Fruit fly (Drosophila melanogaster) whole organism: ENCODE measurements around the gene G6P.

ENCODE experiments used
- CG8478 ChIP-seq: fragments of >200 bp; optimal IDR thresholded peaks from 2 replicates; lab custom pipeline; 2018; ENCODE audit warnings: inconsistent platforms
- Dll ChIP-seq: fragments of >200 bp; optimal IDR thresholded peaks from 2 replicates; lab custom pipeline; 2017
- EcR ChIP-seq, 2 experiments: fragments of >200 bp; optimal IDR thresholded peaks; 2 replicates each; lab custom pipeline; 2017; ENCODE audit warnings: missing biosample characterization in 2 of 2, missing genetic modification characterization in 2 of 2, missing genetic modification reagents in 2 of 2
- pan ChIP-seq: fragments of >200 bp; optimal IDR thresholded peaks from 2 replicates; lab custom pipeline; 2017
- psq ChIP-seq: fragments of >200 bp; optimal IDR thresholded peaks from 2 replicates; lab custom pipeline; 2017
- usp ChIP-seq: fragments of >200 bp; optimal IDR thresholded peaks from 2 replicates; lab custom pipeline; 2017; ENCODE audit warnings: missing biosample characterization, missing genetic modification characterization, mixed read lengths

G6P gene

dm6 chr2L:2771676-2772075 is 43.9 kb downstream of the G6P start, which contains the start of gene CG15399:
CG15399 (minus strand) TSS chr2L:2771776.
- no peak for TF ChIP-seq CG8478 (lab: Kevin White, UChicago)
- TF ChIP-seq EcR (GFP tag; optimal IDR thresholded peaks at IDR 0.05; lab: Kevin White, UChicago), result no peak
- no peak for TF ChIP-seq psq (lab: Kevin White, UChicago)
- TF ChIP-seq Dll (lab: Kevin White, UChicago), result no peak
- no peak for TF ChIP-seq pan (lab: Kevin White, UChicago)
- TF ChIP-seq usp (GFP tag; lab: Kevin White, UChicago), result no peak

dm6 chr2L:2769476-2770185 is 45.9 kb downstream of the G6P start, which contains the start of the genes colt and HINT1:
colt (minus strand) TSS chr2L:2770069.
HINT1 (plus strand) TSS chr2L:2770135.
- TF ChIP-seq usp (GFP tag; lab: Kevin White, UChicago) (no peak), EcR (GFP tag; optimal IDR thresholded peaks at IDR 0.05; lab: Kevin White, UChicago) (no peak), pan (lab: Kevin White, UChicago) (no peak), CG8478 (lab: Kevin White, UChicago) (no peak), psq (lab: Kevin White, UChicago) (no peak), Dll (lab: Kevin White, UChicago) (no peak)

dm6 chr2L:2767627-2768026 is 47.9 kb downstream of the G6P start, which contains the start of the genes Taf10b and Taf10:
Taf10b (minus strand) TSS chr2L:2767845.
Taf10 (plus strand) TSS chr2L:2767890.
- TF ChIP-seq usp (GFP tag; lab: Kevin White, UChicago) (no peak), psq (lab: Kevin White, UChicago) (no peak), CG8478 (lab: Kevin White, UChicago) (no peak), EcR (GFP tag; optimal IDR thresholded peaks at IDR 0.05; lab: Kevin White, UChicago) (no peak), Dll (lab: Kevin White, UChicago) (no peak), pan (lab: Kevin White, UChicago) (no peak)

dm6 chr2L:2765659-2766373 is 49.7 kb downstream of the G6P start, which contains the start of the genes Snx21 and aph-1:
Snx21 (minus strand) TSS chr2L:2765665.
aph-1 (plus strand) TSS chr2L:2766233.
- no peak for TF ChIP-seq Dll (lab: Kevin White, UChicago)
- no peak for TF ChIP-seq usp (GFP tag; lab: Kevin White, UChicago)
- no peak for TF ChIP-seq CG8478 (lab: Kevin White, UChicago)
- no peak for TF ChIP-seq pan (lab: Kevin White, UChicago)
- TF ChIP-seq psq (lab: Kevin White, UChicago), result no peak
- TF ChIP-seq EcR (GFP tag; optimal IDR thresholded peaks at IDR 0.05; lab: Kevin White, UChicago), result no peak
